Worm (Caenorhabditis elegans) whole organism, early embryonic: Measurements from ENCODE around the gene hrg-1.

ENCODE experiments used
- B0310.2 ChIP-seq: sonication (generic microtip); optimal IDR thresholded peaks from 2 replicates; lab custom pipeline; 2016; ENCODE audit warnings: mild to moderate bottlenecking, missing genetic modification characterization, missing compliant biosample characterization
- F13C5.2 ChIP-seq: sonication (generic microtip); optimal IDR thresholded peaks from 2 replicates; lab custom pipeline; 2017; ENCODE audit warnings: mild to moderate bottlenecking, missing genetic modification characterization, inconsistent platforms, missing compliant biosample characterization
- aly-1 ChIP-seq: sonication (generic microtip); optimal IDR thresholded peaks from 2 replicates; lab custom pipeline; 2016; ENCODE audit warnings: missing genetic modification characterization, missing compliant biosample characterization
- ama-1 ChIP-seq: fragments of 150-350 bp; optimal IDR thresholded peaks from 2 replicates; lab custom pipeline; 2014
- ceh-13 ChIP-seq: fragments of 200-800 bp; sonication (Bioruptor generic); optimal IDR thresholded peaks from 2 replicates; lab custom pipeline; 2018; ENCODE audit warnings: mild to moderate bottlenecking, missing genetic modification characterization, missing compliant biosample characterization
- ceh-36 ChIP-seq: sonication (generic microtip); optimal IDR thresholded peaks from 2 replicates; lab custom pipeline; 2016; ENCODE audit warnings: missing genetic modification characterization, inconsistent platforms, missing compliant biosample characterization
- ets-7 ChIP-seq: sonication (generic microtip); optimal IDR thresholded peaks from 2 replicates; lab custom pipeline; 2016; ENCODE audit warnings: missing genotype, missing genetic modification characterization, missing compliant biosample characterization
- flt-1 ChIP-seq: fragments of 200-800 bp; sonication (Bioruptor generic); IDR thresholded peaks from 2 replicates; pipeline ENCODE4 v1.3.6; 2022; ENCODE audit warnings: missing genetic modification characterization, missing compliant biosample characterization
- hmbx-1 ChIP-seq: sonication (generic microtip); optimal IDR thresholded peaks from 2 replicates; lab custom pipeline; 2016; ENCODE audit warnings: mild to moderate bottlenecking, missing genetic modification characterization, missing compliant biosample characterization
- hmg-4 ChIP-seq: fragments of 200-800 bp; sonication (Bioruptor generic); optimal IDR thresholded peaks from 2 replicates; lab custom pipeline; 2018; ENCODE audit warnings: mild to moderate bottlenecking, missing genetic modification characterization, missing compliant biosample characterization
- hnd-1 ChIP-seq: sonication (generic microtip); optimal IDR thresholded peaks from 2 replicates; lab custom pipeline; 2016; ENCODE audit warnings: missing genetic modification characterization, missing compliant biosample characterization
- pes-1 ChIP-seq: fragments of 200-800 bp; sonication (Bioruptor generic); IDR thresholded peaks from 2 replicates; pipeline ENCODE4 v1.3.6; 2022; ENCODE audit warnings: missing genetic modification reagents, missing genetic modification characterization, missing compliant biosample characterization
- scrt-1 ChIP-seq: fragments of 200-800 bp; sonication (Bioruptor generic); IDR thresholded peaks from 2 replicates; pipeline ENCODE4 v1.3.6; 2022; ENCODE audit warnings: missing genetic modification characterization, missing compliant biosample characterization
- sea-1 ChIP-seq: fragments of 200-800 bp; sonication (Bioruptor generic); conservative IDR thresholded peaks from 2 replicates; pipeline ENCODE4 v1.3.6; 2022; ENCODE audit warnings: missing genetic modification characterization, missing compliant biosample characterization
- tbx-11 ChIP-seq: fragments of 200-800 bp; sonication (Bioruptor generic); IDR thresholded peaks from 2 replicates; pipeline ENCODE4 v1.3.6; 2022; ENCODE audit warnings: missing genetic modification characterization, missing compliant biosample characterization
- tbx-37 ChIP-seq: fragments of 200-800 bp; sonication (Bioruptor generic); conservative IDR thresholded peaks from 2 replicates; pipeline ENCODE4 v1.3.6; 2022; ENCODE audit warnings: missing genetic modification reagents, missing genetic modification characterization, missing compliant biosample characterization
- tra-4 ChIP-seq: sonication (generic microtip); optimal IDR thresholded peaks from 2 replicates; lab custom pipeline; 2017; ENCODE audit warnings: missing genetic modification characterization, missing compliant biosample characterization

hrg-1 gene

DNA sequence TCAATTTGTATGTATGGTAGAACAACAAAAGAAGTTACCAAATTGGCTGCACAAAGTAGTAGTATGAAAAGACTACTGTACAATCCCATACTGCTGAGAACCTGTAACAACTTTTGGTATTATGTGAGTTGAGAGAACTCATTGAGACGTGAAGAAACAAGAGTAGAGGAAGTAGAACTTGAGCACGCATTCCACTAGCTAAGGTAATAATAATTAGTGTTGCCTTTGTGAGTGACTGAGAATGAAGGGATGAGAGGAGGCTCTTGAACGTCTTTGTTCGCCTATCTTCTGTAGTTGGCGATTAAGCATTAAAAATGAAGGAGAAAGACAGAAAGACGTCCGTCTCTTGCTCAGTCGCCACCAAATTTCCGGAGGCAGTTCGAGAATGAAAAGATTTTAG, 42.5 kb downstream of the hrg-1 start, which contains the start of gene C16B8.4:
Gene C16B8.4, minus strand, starts transcription at position 101 of the 400 bp plus-strand sequence.
- TF ChIP-seq aly-1 (tag; lab: Kevin White, UChicago) (no peak), hnd-1 (tag; lab: Kevin White, UChicago) (no peak), ceh-36 (tag; lab: Kevin White, UChicago) (no peak), sea-1 (GFP tag; lab: Robert Waterston, UW) (no peak), ets-7 (tag; lab: Kevin White, UChicago) (no peak), ceh-13 (GFP tag; lab: Kevin White, UChicago) (no peak), B0310.2 (tag; lab: Kevin White, UChicago) (no peak), F13C5.2 (tag; lab: Kevin White, UChicago) (no peak), scrt-1 (GFP tag; lab: Robert Waterston, UW) (no peak), flt-1 (no peak), tbx-11 (GFP tag; lab: Robert Waterston, UW) (no peak), hmg-4 (GFP tag; lab: Kevin White, UChicago) (no peak), pes-1 (no peak), tbx-37 (GFP tag; lab: Robert Waterston, UW) (no peak)

DNA sequence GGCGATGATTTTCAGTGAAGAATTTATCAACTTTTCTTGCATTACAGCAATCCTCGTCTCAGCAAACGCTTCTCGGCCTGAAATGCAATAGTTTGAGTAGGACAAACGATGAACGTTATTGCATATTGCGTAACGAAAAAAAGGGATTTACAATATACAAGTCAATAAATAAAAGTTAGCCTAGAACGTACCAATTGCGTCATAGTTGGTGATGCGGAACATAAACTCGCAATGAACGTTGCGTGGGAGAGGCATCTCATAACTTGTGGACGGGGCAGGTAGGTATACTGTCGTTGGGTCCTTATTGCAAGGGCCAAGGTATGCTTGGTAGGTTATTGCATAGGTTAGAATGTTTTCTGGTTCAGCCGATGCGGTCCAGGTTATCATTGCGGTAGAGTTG, 45.2 kb downstream of the hrg-1 start:
- no peak for TF ChIP-seq ets-7 (tag; lab: Kevin White, UChicago)
- TF ChIP-seq tra-4 (tag; lab: Kevin White, UChicago), result no peak

DNA sequence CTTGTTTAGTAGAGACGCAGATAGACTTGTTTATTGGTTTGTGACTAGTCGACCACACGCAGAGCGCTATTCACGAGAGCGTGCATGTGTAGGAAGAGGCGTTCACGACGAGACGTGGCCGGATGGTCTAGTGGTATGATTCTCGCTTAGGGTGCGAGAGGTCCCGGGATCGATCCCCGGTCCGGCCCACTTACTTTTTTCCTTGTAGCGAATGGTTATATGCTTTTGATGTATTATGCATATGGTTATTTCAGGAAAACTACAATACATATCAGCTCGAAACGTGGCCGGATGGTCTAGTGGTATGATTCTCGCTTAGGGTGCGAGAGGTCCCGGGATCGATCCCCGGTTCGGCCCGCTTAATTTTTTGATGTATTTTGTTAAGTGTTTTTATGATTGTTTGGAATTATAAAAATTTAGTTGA, 46.0 kb downstream of the hrg-1 start:
- TF ChIP-seq scrt-1 (GFP tag; lab: Robert Waterston, UW), result peak; percentile 90
- peak; percentile 69 for TF ChIP-seq ceh-13 (GFP tag; lab: Kevin White, UChicago)
- peak; percentile 96 for TF ChIP-seq flt-1
- TF ChIP-seq aly-1 (tag; lab: Kevin White, UChicago), result peak; percentile 92
- TF ChIP-seq ceh-36 (tag; lab: Kevin White, UChicago), result peak; percentile 90
- TF ChIP-seq ets-7 (tag; lab: Kevin White, UChicago), result peak; percentile 85
- TF ChIP-seq hmbx-1 (tag; lab: Kevin White, UChicago), result peak; percentile 77
- peak; percentile 71 for TF ChIP-seq tra-4 (tag; lab: Kevin White, UChicago)
- peak; percentile 72 for TF ChIP-seq ama-1 (lab: Kevin White, UChicago)
- TF ChIP-seq sea-1 (GFP tag; lab: Robert Waterston, UW), result peak; percentile 94
- peak; percentile 96 for TF ChIP-seq tbx-11 (GFP tag; lab: Robert Waterston, UW)
- TF ChIP-seq F13C5.2 (tag; lab: Kevin White, UChicago), result peak; percentile 95
- peak; percentile 97 for TF ChIP-seq hmg-4 (GFP tag; lab: Kevin White, UChicago)
- peak; percentile 83 for TF ChIP-seq B0310.2 (tag; lab: Kevin White, UChicago)
- peak; percentile 96 for TF ChIP-seq pes-1
- peak; percentile 80 for TF ChIP-seq hnd-1 (tag; lab: Kevin White, UChicago)
- peak; percentile 89 for TF ChIP-seq tbx-37 (GFP tag; lab: Robert Waterston, UW)

DNA sequence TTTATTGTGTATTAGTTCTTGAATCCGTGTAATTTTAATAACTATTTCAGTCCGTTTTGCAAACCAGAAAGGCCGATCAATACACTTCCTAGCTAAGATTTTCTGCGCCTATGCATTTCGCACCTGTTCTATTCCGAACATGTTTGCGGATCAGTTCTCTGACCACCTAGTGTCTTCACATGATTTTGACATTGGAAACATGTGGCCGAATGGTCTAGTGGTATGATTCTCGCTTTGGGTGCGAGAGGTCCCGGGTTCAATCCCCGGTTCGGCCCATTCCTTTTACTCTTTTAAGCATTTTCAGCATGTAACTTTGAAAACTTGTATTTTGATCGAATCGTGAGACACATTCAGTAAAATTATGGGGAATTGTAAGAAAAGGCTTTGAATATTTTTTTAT, 46.7 kb downstream of the hrg-1 start:
- no peak for TF ChIP-seq ama-1 (lab: Kevin White, UChicago)
- TF ChIP-seq scrt-1 (GFP tag; lab: Robert Waterston, UW), result peak; percentile 84
- TF ChIP-seq sea-1 (GFP tag; lab: Robert Waterston, UW), result peak; percentile 80
- peak; percentile 31 for TF ChIP-seq ceh-13 (GFP tag; lab: Kevin White, UChicago)
- TF ChIP-seq hmg-4 (GFP tag; lab: Kevin White, UChicago), result no peak
- TF ChIP-seq tra-4 (tag; lab: Kevin White, UChicago), result no peak
- TF ChIP-seq hnd-1 (tag; lab: Kevin White, UChicago), result no peak
- peak; percentile 80 for TF ChIP-seq tbx-11 (GFP tag; lab: Robert Waterston, UW)
- TF ChIP-seq tbx-37 (GFP tag; lab: Robert Waterston, UW), result peak; percentile 84
- TF ChIP-seq aly-1 (tag; lab: Kevin White, UChicago), result no peak
- peak; percentile 81 for TF ChIP-seq flt-1
- TF ChIP-seq ets-7 (tag; lab: Kevin White, UChicago), result no peak
- TF ChIP-seq hmbx-1 (tag; lab: Kevin White, UChicago), result no peak
- no peak for TF ChIP-seq B0310.2 (tag; lab: Kevin White, UChicago)
- peak; percentile 56 for TF ChIP-seq ceh-36 (tag; lab: Kevin White, UChicago)
- TF ChIP-seq F13C5.2 (tag; lab: Kevin White, UChicago), result no peak
- peak; percentile 87 for TF ChIP-seq pes-1

DNA sequence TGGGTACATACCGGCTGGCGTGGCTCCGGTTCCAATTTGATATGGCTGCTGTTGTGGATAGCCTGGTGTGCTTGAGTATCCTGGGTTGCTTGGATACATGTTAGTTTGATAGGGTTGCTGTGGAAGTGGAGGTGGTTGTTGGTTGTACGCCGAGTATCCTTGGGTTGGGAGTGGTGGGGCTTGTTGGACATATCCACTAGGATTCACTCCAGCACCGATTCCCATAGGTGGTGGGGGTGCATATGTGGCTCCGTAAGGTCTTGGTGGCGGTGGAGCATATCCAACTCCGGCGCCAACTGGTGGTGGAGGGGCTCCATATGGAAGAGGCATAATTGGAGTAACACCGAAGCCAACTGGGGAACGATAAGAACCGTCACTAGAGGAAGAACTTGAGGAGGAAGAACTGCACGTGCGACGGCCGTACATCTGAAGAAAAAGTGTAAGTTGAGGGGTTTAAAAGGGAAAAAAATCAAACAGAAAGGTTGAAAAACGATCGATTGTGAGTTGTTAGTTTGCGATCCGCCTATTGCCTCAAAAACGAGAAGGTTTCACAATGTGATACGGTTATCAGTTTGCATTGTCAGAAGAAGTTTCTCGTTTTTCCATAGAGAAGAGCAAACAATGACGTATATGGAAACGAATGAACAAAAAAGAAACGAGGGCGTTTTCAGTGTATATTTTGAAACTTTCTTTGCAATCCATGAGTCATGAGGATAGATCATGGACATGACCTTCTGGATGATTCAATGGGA, 47.6 kb downstream of the hrg-1 start, which contains the start of gene C16B8.3:
Gene C16B8.3, minus strand, starts transcription at position 426 of the 752 bp plus-strand sequence.
- TF ChIP-seq flt-1 (no peak), tbx-11 (GFP tag; lab: Robert Waterston, UW) (no peak), ceh-36 (tag; lab: Kevin White, UChicago) (no peak), ets-7 (tag; lab: Kevin White, UChicago) (no peak), B0310.2 (tag; lab: Kevin White, UChicago) (no peak), ceh-13 (GFP tag; lab: Kevin White, UChicago) (no peak), scrt-1 (GFP tag; lab: Robert Waterston, UW) (no peak), ama-1 (lab: Kevin White, UChicago) (no peak), hmg-4 (GFP tag; lab: Kevin White, UChicago) (no peak), sea-1 (GFP tag; lab: Robert Waterston, UW) (no peak), aly-1 (tag; lab: Kevin White, UChicago) (no peak), pes-1 (no peak), tbx-37 (GFP tag; lab: Robert Waterston, UW) (no peak), hmbx-1 (tag; lab: Kevin White, UChicago) (no peak), hnd-1 (tag; lab: Kevin White, UChicago) (no peak), F13C5.2 (tag; lab: Kevin White, UChicago) (no peak), tra-4 (tag; lab: Kevin White, UChicago) (no peak)

DNA sequence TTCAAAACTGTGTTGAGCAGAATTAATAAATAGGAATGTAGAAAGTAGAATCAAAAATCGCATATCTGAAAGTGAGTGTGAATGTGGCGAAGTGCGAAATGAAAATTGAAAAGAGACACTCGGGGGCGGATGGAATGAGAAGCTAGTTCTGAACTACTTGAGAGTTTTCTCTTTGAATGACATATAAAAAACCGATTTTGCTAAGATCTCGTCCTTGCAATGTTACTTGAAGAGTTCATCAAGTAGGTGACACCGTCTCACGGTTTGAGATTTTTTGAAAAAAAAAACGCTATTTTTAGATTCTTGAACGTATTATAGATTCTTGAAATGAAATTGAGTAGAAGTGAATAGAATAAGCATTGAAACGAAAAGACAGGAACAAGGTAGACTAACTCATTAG, 49.7 kb downstream of the hrg-1 start, which contains the start of gene C16B8.2:
Gene C16B8.2, minus strand, starts transcription at position 101 of the 400 bp plus-strand sequence.
- TF ChIP-seq flt-1 (no peak), aly-1 (tag; lab: Kevin White, UChicago) (no peak), tra-4 (tag; lab: Kevin White, UChicago) (no peak), hmg-4 (GFP tag; lab: Kevin White, UChicago) (no peak), hmbx-1 (tag; lab: Kevin White, UChicago) (no peak)
